Worm (Caenorhabditis elegans): ENCODE data around the gene ztf-27.

The ztf-27 gene

DNA sequence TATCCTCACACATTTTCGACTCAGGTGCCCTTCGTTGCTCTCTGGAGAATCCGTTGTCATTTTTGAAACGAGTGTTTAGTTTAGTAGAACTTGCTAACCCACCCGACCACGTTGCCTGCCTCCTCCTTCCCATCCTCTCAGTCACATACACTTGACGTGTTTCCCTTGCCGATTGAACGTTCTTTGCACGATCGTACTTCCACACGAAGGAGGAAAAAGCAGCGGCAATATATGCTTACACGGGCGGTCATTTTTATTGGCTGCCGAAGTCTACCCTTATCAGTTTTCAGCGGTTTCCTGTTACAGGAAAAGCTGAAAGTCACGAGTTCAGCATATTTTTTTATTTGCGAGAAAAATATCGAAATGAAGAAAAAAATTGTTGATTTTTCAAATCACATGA is 4.6 kb downstream of the ztf-27 start (continued):
- TF ChIP-seq F22D6.2 (tag; optimal IDR thresholded peaks at IDR 0.05) (no peak), F33H1.4 (GFP tag; IDR thresholded peaks at IDR 0.05) (no peak), hmg-20 (GFP tag; IDR thresholded peaks at IDR 0.05) (no peak), C17E4.6 (GFP tag; IDR thresholded peaks at IDR 0.05) (no peak), ceh-79 (tag; optimal IDR thresholded peaks at IDR 0.05) (no peak)

DNA sequence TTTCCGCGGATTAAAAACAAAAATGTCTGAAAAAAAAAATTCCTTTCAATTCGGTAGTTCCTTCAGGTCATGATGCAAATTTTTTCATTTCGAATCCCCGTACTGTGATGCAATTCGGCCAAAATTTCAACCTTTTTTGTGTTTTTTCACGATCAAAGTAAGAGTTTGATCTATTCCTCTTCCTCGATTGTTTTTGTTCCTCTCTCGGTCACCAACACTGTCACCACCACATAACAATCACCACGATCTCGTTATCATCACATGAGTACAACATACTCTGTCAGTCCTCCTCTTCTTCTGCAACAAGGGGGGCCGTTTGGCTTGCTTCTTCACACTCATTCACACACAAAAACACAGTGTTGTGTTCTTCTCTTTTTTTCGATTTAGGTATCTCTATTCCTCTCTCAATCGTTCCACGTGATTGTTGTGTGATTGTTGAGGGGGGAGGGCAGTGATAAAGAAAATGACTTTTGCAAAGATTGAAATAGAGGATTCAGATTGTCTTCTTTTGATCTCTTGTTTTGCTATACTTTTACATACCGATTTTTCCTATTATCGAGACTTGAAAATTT is 5.2 kb downstream of the ztf-27 start:
- TF ChIP-seq C17E4.6 (GFP tag; IDR thresholded peaks at IDR 0.05) (no peak), nhr-27 (tag; optimal IDR thresholded peaks at IDR 0.05) (no peak), madf-6 (GFP tag; IDR thresholded peaks at IDR 0.05) (no peak), hlh-12 (tag; optimal IDR thresholded peaks at IDR 0.05) (no peak), madf-8 (GFP tag; conservative IDR thresholded peaks at IDR 0.05) (no peak), tbp1 (GFP tag; optimal IDR thresholded peaks at IDR 0.05) (peak; percentile 19), B0035.1 (tag; optimal IDR thresholded peaks at IDR 0.05) (no peak), cebp-1 (GFP tag; IDR thresholded peaks at IDR 0.05) (no peak), cebp-1 (tag; optimal IDR thresholded peaks at IDR 0.05) (peak; percentile 13), bed-1 (GFP tag; IDR thresholded peaks at IDR 0.05) (no peak), nfya-2 (GFP tag; IDR thresholded peaks at IDR 0.05) (no peak), attf-5 (GFP tag; optimal IDR thresholded peaks at IDR 0.05) (peak; percentile 7), somi-1 (GFP tag; optimal IDR thresholded peaks at IDR 0.05) (peak; percentile 66), K11D2.4 (GFP tag; IDR thresholded peaks at IDR 0.05) (no peak), bed-2 (GFP tag; IDR thresholded peaks at IDR 0.05) (no peak), K12H6.12 (tag; optimal IDR thresholded peaks at IDR 0.05) (no peak), die-1 (tag; optimal IDR thresholded peaks at IDR 0.05) (no peak), C06A6.2 (GFP tag; conservative IDR thresholded peaks at IDR 0.05) (peak; percentile 44; the same call in 1 of the 2 replicates), mcd-1 (GFP tag; IDR thresholded peaks at IDR 0.05) (no peak), ZK185.1 (tag; optimal IDR thresholded peaks at IDR 0.05; ENCODE audit: poor library complexity, severe bottlenecking) (no peak), Y53F4B.3 (GFP tag; IDR thresholded peaks at IDR 0.05) (no peak), rec-8 (tag; optimal IDR thresholded peaks at IDR 0.05) (no peak), lin-35 (GFP tag; optimal IDR thresholded peaks at IDR 0.05) (peak in 1 of 3 experiments; percentile 65), athp-1 (tag; optimal IDR thresholded peaks at IDR 0.05) (no peak), egrh-3 (GFP tag; IDR thresholded peaks at IDR 0.05) (0 out of 2 replicates have a peak, but pooled peaks have one; percentile 5), him-1 (tag; optimal IDR thresholded peaks at IDR 0.05) (no peak), hmg-1.2 (GFP tag; IDR thresholded peaks at IDR 0.05) (no peak)

DNA sequence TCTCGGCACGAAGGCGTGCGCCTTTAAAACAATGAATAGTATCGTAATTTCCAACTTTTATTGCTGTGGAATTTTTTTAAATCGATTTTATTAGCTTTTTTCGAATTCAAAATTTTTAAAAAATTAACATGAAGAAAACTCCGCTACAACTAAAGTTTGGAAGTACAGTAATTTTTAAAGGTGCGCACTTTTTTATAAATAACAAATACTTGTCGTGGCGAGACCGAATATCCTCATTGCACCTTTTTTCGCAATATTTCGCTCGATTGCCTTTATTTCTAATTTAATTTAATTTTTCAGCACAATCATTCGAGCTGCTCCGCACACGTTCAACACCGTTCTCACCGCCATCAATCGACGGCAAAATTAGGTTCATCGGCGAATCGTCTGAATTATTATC is 5.7 kb downstream of the ztf-27 start, which contains the start of the genes T09F3.2 and T09F3.7:
Gene T09F3.2, plus strand, starts transcription at position 301 of the 400 bp plus-strand sequence.
Gene T09F3.7, plus strand, starts transcription at position 315 of the 400 bp plus-strand sequence.
- TF ChIP-seq bed-1 (GFP tag; IDR thresholded peaks at IDR 0.05), result no peak
- TF ChIP-seq lsy-27 (tag; optimal IDR thresholded peaks at IDR 0.05; ENCODE audit: borderline replicate concordance, insufficient read depth), result no peak
- TF ChIP-seq B0336.3 (GFP tag; IDR thresholded peaks at IDR 0.05), result no peak
- no peak for TF ChIP-seq D2030.7 (GFP tag; IDR thresholded peaks at IDR 0.05)
- no peak for TF ChIP-seq ztf-28 (GFP tag; IDR thresholded peaks at IDR 0.05)
- no peak for TF ChIP-seq F10E7.11 (tag; optimal IDR thresholded peaks at IDR 0.05)
